Worm (Caenorhabditis elegans) whole organism, L4 larva: ENCODE measurements around the gene sre-42.

ENCODE experiments used
- lin-13 ChIP-seq: fragments of 150-350 bp; optimal IDR thresholded peaks from 2 replicates; lab custom pipeline; 2014; ENCODE audit warnings: missing biosample characterization, missing genetic modification reagents, missing genetic modification characterization
- saeg-2 ChIP-seq: fragments of 200-800 bp; sonication (Bioruptor generic); IDR thresholded peaks from 2 replicates; pipeline ENCODE4 v1.3.6; 2022; ENCODE audit warnings: missing genetic modification reagents, missing genetic modification characterization, missing compliant biosample characterization

- TF ChIP-seq lin-13 (GFP tag; lab: Kevin White, UChicago) (no peak), saeg-2 (GFP tag; lab: Robert Waterston, UW) (no peak)
Observed at ce11 chrII:12353816-12354215, 32.9 kb downstream of the sre-42 start.
